Fruit fly (Drosophila melanogaster) whole organism, embryonic: ENCODE measurements around the gene CG12118.
A peak's percentile ranks its signal among the peaks of the same experiment; 100 is the strongest.

ENCODE experiments used
- Blimp-1 ChIP-seq: fragments of 200-800 bp; sonication (Bioruptor generic); optimal IDR thresholded peaks from 3 replicates; lab custom pipeline; 2018; ENCODE audit warnings: missing biosample characterization, missing genetic modification characterization, mild to moderate bottlenecking, moderate library complexity, missing genetic modification reagents
- CG10147 ChIP-seq: fragments of 200-800 bp; sonication (Bioruptor generic); optimal IDR thresholded peaks from 2 replicates; lab custom pipeline; 2019; ENCODE audit warnings: missing biosample characterization, mild to moderate bottlenecking, missing genetic modification characterization, moderate library complexity
- CG10209 ChIP-seq: fragments of 200-800 bp; sonication (Bioruptor generic); optimal IDR thresholded peaks from 3 replicates; lab custom pipeline; 2017; ENCODE audit warnings: missing biosample characterization, mild to moderate bottlenecking, missing genetic modification characterization, missing genetic modification reagents
- CG10979 ChIP-seq: fragments of 200-800 bp; sonication (Bioruptor generic); optimal IDR thresholded peaks from 2 replicates; lab custom pipeline; 2018; ENCODE audit warnings: missing biosample characterization, mild to moderate bottlenecking, missing genetic modification characterization, moderate library complexity
- CG13624 ChIP-seq: fragments of 200-800 bp; sonication (Bioruptor generic); optimal IDR thresholded peaks from 2 replicates; lab custom pipeline; 2016; ENCODE audit warnings: missing biosample characterization, missing genetic modification characterization
- CG17328 ChIP-seq: fragments of 200-800 bp; sonication (Bioruptor generic); IDR thresholded peaks from 2 replicates; pipeline ENCODE4 v1.3.6; 2022; ENCODE audit warnings: missing biosample characterization, missing genetic modification characterization
- CG17361 ChIP-seq: fragments of 200-800 bp; sonication (Bioruptor generic); IDR thresholded peaks from 3 replicates; pipeline ENCODE4 v1.3.6; 2022; ENCODE audit warnings: missing biosample characterization, missing genetic modification characterization
- CG2129 ChIP-seq: fragments of 200-800 bp; sonication (Bioruptor generic); IDR thresholded peaks from 2 replicates; pipeline ENCODE4 v1.3.6; 2022; ENCODE audit warnings: missing biosample characterization, missing genetic modification characterization; ENCODE audit not compliant: partially characterized antibody
- CG3163 ChIP-seq: fragments of 200-800 bp; sonication (Bioruptor generic); optimal IDR thresholded peaks from 3 replicates; lab custom pipeline; 2016; ENCODE audit warnings: missing biosample characterization, missing genetic modification characterization
- CG32772 ChIP-seq: fragments of 200-800 bp; sonication (Bioruptor generic); IDR thresholded peaks from 2 replicates; pipeline ENCODE4 v1.3.6; 2022; ENCODE audit warnings: missing biosample characterization, missing genetic modification characterization
- CG3407 ChIP-seq: fragments of 200-800 bp; sonication (Bioruptor generic); optimal IDR thresholded peaks from 2 replicates; lab custom pipeline; 2018; ENCODE audit warnings: missing biosample characterization, mild to moderate bottlenecking, missing genetic modification characterization
- CG34376 ChIP-seq: fragments of 200-800 bp; sonication (Bioruptor generic); optimal IDR thresholded peaks from 2 replicates; lab custom pipeline; 2018; ENCODE audit warnings: missing biosample characterization, mild to moderate bottlenecking, missing genetic modification characterization
- CG3838 ChIP-seq: fragments of 200-800 bp; sonication (Bioruptor generic); optimal IDR thresholded peaks from 3 replicates; lab custom pipeline; 2016; ENCODE audit warnings: missing biosample characterization, missing genetic modification characterization
- CG5245 ChIP-seq: fragments of 200-800 bp; sonication (Bioruptor generic); optimal IDR thresholded peaks from 3 replicates; lab custom pipeline; 2016; ENCODE audit warnings: missing biosample characterization, missing genetic modification characterization
- CG7963 ChIP-seq: fragments of 200-800 bp; sonication (Bioruptor generic); IDR thresholded peaks from 3 replicates; pipeline ENCODE4 v1.3.6; 2022; ENCODE audit warnings: missing biosample characterization, missing genetic modification characterization; ENCODE audit not compliant: partially characterized antibody
- CG8089 ChIP-seq: fragments of 200-800 bp; sonication (Bioruptor generic); optimal IDR thresholded peaks from 3 replicates; lab custom pipeline; 2016; ENCODE audit warnings: missing biosample characterization, missing genetic modification characterization
- CG8765 ChIP-seq: fragments of 200-800 bp; sonication (Bioruptor generic); IDR thresholded peaks from 2 replicates; pipeline ENCODE4 v1.3.6; 2022; ENCODE audit warnings: missing biosample characterization, missing genetic modification characterization
- CG9437 ChIP-seq: fragments of 200-800 bp; sonication (Bioruptor generic); optimal IDR thresholded peaks from 2 replicates; lab custom pipeline; 2018; ENCODE audit warnings: missing biosample characterization, mild to moderate bottlenecking, missing genetic modification characterization
- CTCF ChIP-seq: fragments of 200-800 bp; sonication (Bioruptor generic); optimal IDR thresholded peaks from 2 replicates; lab custom pipeline; 2017; ENCODE audit warnings: missing biosample characterization, mild to moderate bottlenecking, missing genetic modification characterization, moderate library complexity
- Deaf1 ChIP-seq: fragments of 200-800 bp; optimal IDR thresholded peaks from 3 replicates; lab custom pipeline; 2019; ENCODE audit warnings: missing biosample characterization, mild to moderate bottlenecking, missing genetic modification characterization, moderate library complexity
- Dip2 ChIP-seq: fragments of 200-800 bp; sonication (Bioruptor generic); IDR thresholded peaks from 2 replicates; pipeline ENCODE4 v1.3.6; 2022; ENCODE audit warnings: missing biosample characterization, missing genetic modification characterization
- Doc2 ChIP-seq: fragments of 200-800 bp; sonication (Bioruptor generic); IDR thresholded peaks from 2 replicates; pipeline ENCODE4 v1.3.6; 2022; ENCODE audit warnings: missing biosample characterization, missing genetic modification characterization
- Eip74EF ChIP-seq, 2 experiments: fragments of 200-800 bp in 1 of 2; fragments of >200 bp in 1 of 2; sonication (Bioruptor generic) in 1 of 2; optimal IDR thresholded peaks; 2 replicates each; lab custom pipeline; 2017 to 2019; ENCODE audit warnings: missing biosample characterization in 2 of 2, missing genetic modification characterization in 2 of 2, mild to moderate bottlenecking in 1 of 2, moderate library complexity in 1 of 2
- Gsc ChIP-seq: fragments of 200-800 bp; sonication (Bioruptor generic); IDR thresholded peaks from 2 replicates; pipeline ENCODE4 v1.3.6; 2022; ENCODE audit warnings: missing biosample characterization, missing genetic modification characterization
- HLH3B ChIP-seq: fragments of 200-800 bp; sonication (Bioruptor generic); IDR thresholded peaks from 2 replicates; pipeline ENCODE4 v1.3.6; 2022; ENCODE audit warnings: missing biosample characterization, missing genetic modification characterization
- Hsf ChIP-seq: fragments of 200-800 bp; sonication (Bioruptor generic); optimal IDR thresholded peaks from 3 replicates; lab custom pipeline; 2016; ENCODE audit warnings: missing biosample characterization, missing genetic modification characterization
- MTF-1 ChIP-seq: fragments of 200-800 bp; sonication (Bioruptor generic); optimal IDR thresholded peaks from 2 replicates; lab custom pipeline; 2018; ENCODE audit warnings: missing biosample characterization, mild to moderate bottlenecking, missing genetic modification characterization, borderline replicate concordance
- Meics ChIP-seq: fragments of 200-800 bp; sonication (Bioruptor generic); optimal IDR thresholded peaks from 2 replicates; lab custom pipeline; 2017; ENCODE audit warnings: missing biosample characterization, mild to moderate bottlenecking, missing genetic modification characterization
- NFAT ChIP-seq: fragments of 200-800 bp; sonication (Bioruptor generic); IDR thresholded peaks from 2 replicates; pipeline ENCODE4 v1.3.6; 2022; ENCODE audit warnings: missing biosample characterization, missing genetic modification characterization
- NK7.1 ChIP-seq: fragments of 200-800 bp; sonication (Bioruptor generic); optimal IDR thresholded peaks from 3 replicates; lab custom pipeline; 2016; ENCODE audit warnings: missing biosample characterization, missing genetic modification characterization
- Ptx1 ChIP-seq: fragments of 200-800 bp; sonication (Bioruptor generic); IDR thresholded peaks from 2 replicates; pipeline ENCODE4 v1.3.6; 2022; ENCODE audit warnings: missing biosample characterization, missing genetic modification characterization
- Rx ChIP-seq: fragments of 200-800 bp; sonication (Bioruptor generic); IDR thresholded peaks from 2 replicates; pipeline ENCODE4 v1.3.6; 2022; ENCODE audit warnings: missing biosample characterization, missing genetic modification characterization
- Side ChIP-seq: fragments of 200-800 bp; sonication (Bioruptor generic); optimal IDR thresholded peaks from 2 replicates; lab custom pipeline; 2016; ENCODE audit warnings: missing biosample characterization, missing genetic modification characterization
- Tbp ChIP-seq: fragments of >200 bp; optimal IDR thresholded peaks from 2 replicates; lab custom pipeline; 2018; ENCODE audit warnings: missing biosample characterization, missing genetic modification characterization
- Xbp1 ChIP-seq: fragments of 200-800 bp; sonication (Bioruptor generic); optimal IDR thresholded peaks from 3 replicates; lab custom pipeline; 2016; ENCODE audit warnings: missing biosample characterization, mild to moderate bottlenecking, missing genetic modification characterization
- bab2 ChIP-seq: fragments of 200-800 bp; sonication (Bioruptor generic); optimal IDR thresholded peaks from 2 replicates; lab custom pipeline; 2016; ENCODE audit warnings: missing biosample characterization, missing genetic modification characterization
- bigmax ChIP-seq: fragments of 200-800 bp; sonication (Bioruptor generic); optimal IDR thresholded peaks from 2 replicates; lab custom pipeline; 2018; ENCODE audit warnings: missing biosample characterization, mild to moderate bottlenecking, missing genetic modification characterization
- chif ChIP-seq, 2 experiments: fragments of 200-800 bp; sonication (Bioruptor generic); optimal IDR thresholded peaks; 3 replicates each; lab custom pipeline; 2016; ENCODE audit warnings: missing biosample characterization in 2 of 2, missing genetic modification characterization in 2 of 2
- chn ChIP-seq: fragments of 200-800 bp; sonication (Bioruptor generic); optimal IDR thresholded peaks from 2 replicates; lab custom pipeline; 2016; ENCODE audit warnings: missing biosample characterization, missing genetic modification characterization
- dan ChIP-seq: fragments of 200-800 bp; sonication (Bioruptor generic); IDR thresholded peaks from 2 replicates; pipeline ENCODE4 v1.3.6; 2022; ENCODE audit warnings: missing biosample characterization, missing genetic modification characterization
- dati ChIP-seq: fragments of 200-800 bp; sonication (Bioruptor generic); IDR thresholded peaks from 2 replicates; pipeline ENCODE4 v1.3.6; 2022; ENCODE audit warnings: missing biosample characterization, missing genetic modification characterization
- dysf ChIP-seq: fragments of 200-800 bp; sonication (Bioruptor generic); IDR thresholded peaks from 3 replicates; pipeline ENCODE4 v1.3.6; 2022; ENCODE audit warnings: missing biosample characterization, missing genetic modification characterization
- fu2 ChIP-seq: fragments of 200-800 bp; sonication (Bioruptor generic); optimal IDR thresholded peaks from 2 replicates; lab custom pipeline; 2016; ENCODE audit warnings: missing biosample characterization, missing genetic modification characterization
- h ChIP-seq: fragments of >200 bp; optimal IDR thresholded peaks from 2 replicates; lab custom pipeline; 2017
- hth ChIP-seq: fragments of >200 bp; optimal IDR thresholded peaks from 2 replicates; lab custom pipeline; 2017; ENCODE audit warnings: inconsistent platforms
- jing ChIP-seq: fragments of 200-800 bp; sonication (Bioruptor generic); optimal IDR thresholded peaks from 2 replicates; lab custom pipeline; 2018; ENCODE audit warnings: missing biosample characterization, mild to moderate bottlenecking, missing genetic modification characterization
- kay ChIP-seq: fragments of 200-800 bp; sonication (Bioruptor generic); optimal IDR thresholded peaks from 2 replicates; lab custom pipeline; 2016; ENCODE audit warnings: missing biosample characterization, missing genetic modification characterization
- luna ChIP-seq: fragments of 200-800 bp; sonication (Bioruptor generic); optimal IDR thresholded peaks from 2 replicates; lab custom pipeline; 2016; ENCODE audit warnings: missing biosample characterization, missing genetic modification characterization
- ranshi ChIP-seq: fragments of 200-800 bp; sonication (Bioruptor generic); IDR thresholded peaks from 2 replicates; pipeline ENCODE4 v1.3.6; 2022; ENCODE audit warnings: missing biosample characterization, missing genetic modification characterization
- stc ChIP-seq: fragments of 200-800 bp; sonication (Bioruptor generic); IDR thresholded peaks from 2 replicates; pipeline ENCODE4 v1.3.6; 2022; ENCODE audit warnings: missing biosample characterization, missing genetic modification characterization
- trem ChIP-seq: fragments of 200-800 bp; optimal IDR thresholded peaks from 3 replicates; lab custom pipeline; 2019; ENCODE audit warnings: missing biosample characterization, mild to moderate bottlenecking, missing genetic modification characterization, moderate library complexity
- unpg ChIP-seq: fragments of 200-800 bp; sonication (Bioruptor generic); optimal IDR thresholded peaks from 3 replicates; lab custom pipeline; 2018; ENCODE audit warnings: missing biosample characterization, mild to moderate bottlenecking, missing genetic modification characterization, moderate library complexity
- zfh1 ChIP-seq: fragments of 200-800 bp; sonication (Bioruptor generic); IDR thresholded peaks from 3 replicates; pipeline ENCODE4 v1.3.6; 2022; ENCODE audit warnings: missing biosample characterization, missing genetic modification characterization

The CG12118 gene

DNA sequence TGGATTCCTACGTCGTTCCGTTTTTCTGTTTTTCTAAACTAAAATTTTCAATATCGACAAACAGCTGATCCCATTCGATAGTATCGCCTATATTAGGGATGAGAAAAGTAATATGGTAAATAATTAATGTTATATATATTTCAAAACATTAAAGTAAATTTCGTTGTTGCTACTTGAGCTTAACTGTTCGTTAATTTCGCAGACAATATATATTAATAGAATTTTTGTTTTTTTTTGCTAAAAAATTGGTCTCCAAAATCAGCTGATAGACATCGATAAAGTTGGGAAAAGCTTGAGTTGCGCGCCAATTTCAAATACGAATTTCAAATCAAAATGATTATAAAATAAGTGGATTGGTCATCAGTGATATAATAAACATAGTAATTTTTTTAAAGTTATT lies at the start of gene CG12118 (continued):
- no peak for TF ChIP-seq Tbp (GFP tag; lab: Kevin White, UChicago)
- TF ChIP-seq CG17361 (GFP tag; lab: Robert Waterston, UW): peak; percentile 80
- peak; percentile 66; the same call in 1 of the 2 replicates for TF ChIP-seq stc (GFP tag; lab: Robert Waterston, UW)
- peak; percentile 78 for TF ChIP-seq HLH3B (GFP tag; lab: Robert Waterston, UW)
- no peak for TF ChIP-seq MTF-1 (GFP tag; lab: Kevin White, UChicago)
- no peak for TF ChIP-seq dan (GFP tag; lab: Robert Waterston, UW)
- TF ChIP-seq CG13624: peak; percentile 5
- peak; percentile 78 for TF ChIP-seq Blimp-1
- TF ChIP-seq Xbp1 (GFP tag; lab: Kevin White, UChicago): peak; percentile 90
- TF ChIP-seq CG5245 (GFP tag; lab: Kevin White, UChicago): peak; percentile 67
- peak; percentile 71 for TF ChIP-seq CG9437
- peak; percentile 48 for TF ChIP-seq CG3407 (GFP tag; lab: Kevin White, UChicago)
- TF ChIP-seq chn (GFP tag; lab: Kevin White, UChicago): peak; percentile 57
- TF ChIP-seq hth (lab: Kevin White, UChicago): no peak
- peak; percentile 45; the same call in 1 of the 2 replicates for TF ChIP-seq Rx (GFP tag; lab: Robert Waterston, UW)
- TF ChIP-seq CG2129: peak; percentile 84
- TF ChIP-seq CG7963 (GFP tag; lab: Robert Waterston, UW): peak; percentile 81
- peak; percentile 53; the same call in 2 of the 3 replicates for TF ChIP-seq dysf (GFP tag; lab: Robert Waterston, UW)
- TF ChIP-seq bigmax: no peak
- TF ChIP-seq Ptx1: peak; percentile 86
- TF ChIP-seq CG10209 (GFP tag; lab: Kevin White, UChicago): peak; percentile 80
- TF ChIP-seq Eip74EF (GFP tag; optimal IDR thresholded peaks at IDR 0.05; lab: Kevin White, UChicago): peak in 1 of 2 experiments; percentile 54
- peak; percentile 81 for TF ChIP-seq unpg (GFP tag; lab: Kevin White, UChicago)
- peak; percentile 69 for TF ChIP-seq CG10147
- TF ChIP-seq CG34376: peak; percentile 27
- peak; percentile 0 to 52 for TF ChIP-seq chif (GFP tag; optimal IDR thresholded peaks at IDR 0.05; lab: Kevin White, UChicago)
- no peak for TF ChIP-seq luna (GFP tag; lab: Kevin White, UChicago)
- peak; percentile 78 for TF ChIP-seq NFAT (GFP tag; lab: Robert Waterston, UW)
- TF ChIP-seq kay (GFP tag; lab: Kevin White, UChicago): peak; percentile 62
- TF ChIP-seq CG8089: no peak
- TF ChIP-seq h (lab: Kevin White, UChicago): no peak
- TF ChIP-seq CG32772 (GFP tag; lab: Robert Waterston, UW): peak; percentile 75
- TF ChIP-seq trem (tag; lab: Kevin White, UChicago): peak; percentile 73
- peak; percentile 36 for TF ChIP-seq Deaf1 (tag; lab: Kevin White, UChicago)
- TF ChIP-seq Gsc (GFP tag; lab: Robert Waterston, UW): no peak
- TF ChIP-seq fu2: no peak
- TF ChIP-seq Doc2: no peak
- peak; percentile 73 for TF ChIP-seq Meics
- TF ChIP-seq dati (GFP tag; lab: Robert Waterston, UW): no peak
- TF ChIP-seq jing: no peak
- TF ChIP-seq CTCF (GFP tag; lab: Kevin White, UChicago): no peak
- TF ChIP-seq Dip2: no peak
- peak; percentile 38 for TF ChIP-seq CG3838 (GFP tag; lab: Kevin White, UChicago)
- TF ChIP-seq NK7.1: no peak
- 0 out of 2 replicates have a peak, but pooled peaks have one; percentile 10 for TF ChIP-seq CG8765 (GFP tag; lab: Robert Waterston, UW)
- TF ChIP-seq CG10979 (tag; lab: Kevin White, UChicago): peak; percentile 72
- no peak for TF ChIP-seq CG3163 (GFP tag; lab: Kevin White, UChicago)
- TF ChIP-seq bab2: peak; percentile 40
- TF ChIP-seq zfh1 (GFP tag; lab: Robert Waterston, UW): peak; percentile 89
- TF ChIP-seq Side (GFP tag; lab: Kevin White, UChicago): peak; percentile 3
- peak; percentile 71 for TF ChIP-seq Hsf
- peak; percentile 75 for TF ChIP-seq ranshi (GFP tag; lab: Robert Waterston, UW)
- TF ChIP-seq CG17328 (GFP tag; lab: Robert Waterston, UW): peak; percentile 86
